Worm (Caenorhabditis elegans): ENCODE data around the gene fbxc-52.

- TF ChIP-seq aly-2 (tag; optimal IDR thresholded peaks at IDR 0.05) = no peak
- no peak for TF ChIP-seq snpc-4 (tag; optimal IDR thresholded peaks at IDR 0.05)
- TF ChIP-seq blmp-1 (tag; optimal IDR thresholded peaks at IDR 0.05) = no peak
- no peak for TF ChIP-seq lin-39 (tag; optimal IDR thresholded peaks at IDR 0.05)
- TF ChIP-seq ceh-82 (tag; optimal IDR thresholded peaks at IDR 0.05) = no peak
Observed at ce11 chrII:3750685-3751084, 33.6 kb downstream of the fbxc-52 start, which contains the start of gene fbxb-91.
